Worm (Caenorhabditis elegans) whole organism, late embryonic: Measurements from ENCODE around the gene Y45G5AM.6.

Experiments used
- F13H6.1 ChIP-seq: sonication (generic microtip); optimal IDR thresholded peaks from 2 replicates; lab custom pipeline; 2016; ENCODE audit warnings: missing genetic modification characterization, missing compliant biosample characterization
- K09A11.1 ChIP-seq: sonication (generic microtip); optimal IDR thresholded peaks from 2 replicates; lab custom pipeline; 2017; ENCODE audit warnings: antibody characterized with exemption, mild to moderate bottlenecking, missing genetic modification characterization, missing compliant biosample characterization; ENCODE audit not compliant: insufficient read depth
- ama-1 ChIP-seq: fragments of 150-350 bp; optimal IDR thresholded peaks from 2 replicates; lab custom pipeline; 2014
- ceh-22 ChIP-seq: sonication (generic microtip); optimal IDR thresholded peaks from 2 replicates; lab custom pipeline; 2017; ENCODE audit warnings: missing biosample characterization, missing genetic modification characterization
- ceh-48 ChIP-seq: sonication (generic microtip); optimal IDR thresholded peaks from 2 replicates; lab custom pipeline; 2016; ENCODE audit warnings: missing genetic modification characterization, inconsistent platforms, missing compliant biosample characterization
- ceh-9 ChIP-seq: sonication (generic microtip); optimal IDR thresholded peaks from 2 replicates; lab custom pipeline; 2016; ENCODE audit warnings: mild to moderate bottlenecking, missing genetic modification characterization, inconsistent platforms, missing compliant biosample characterization
- che-1 ChIP-seq: sonication (generic microtip); optimal IDR thresholded peaks from 2 replicates; lab custom pipeline; 2016; ENCODE audit warnings: mild to moderate bottlenecking, missing genetic modification characterization, missing compliant biosample characterization
- dmd-4 ChIP-seq: sonication (generic microtip); optimal IDR thresholded peaks from 2 replicates; lab custom pipeline; 2016; ENCODE audit warnings: borderline replicate concordance, missing genetic modification characterization, missing compliant biosample characterization
- fkh-10 ChIP-seq: fragments of 150-350 bp; optimal IDR thresholded peaks from 2 replicates; lab custom pipeline; 2014; ENCODE audit warnings: missing biosample characterization, missing genetic modification reagents, missing genetic modification characterization
- madf-2 ChIP-seq: sonication (generic microtip); optimal IDR thresholded peaks from 2 replicates; lab custom pipeline; 2017; ENCODE audit warnings: missing genetic modification characterization, missing compliant biosample characterization
- nhr-232 ChIP-seq: sonication (generic microtip); optimal IDR thresholded peaks from 2 replicates; lab custom pipeline; 2016; ENCODE audit warnings: missing genetic modification characterization, missing compliant biosample characterization
- tbx-2 ChIP-seq: sonication (generic microtip); optimal IDR thresholded peaks from 2 replicates; lab custom pipeline; 2016; ENCODE audit warnings: missing genetic modification characterization, missing compliant biosample characterization
- zip-5 ChIP-seq: sonication (generic microtip); optimal IDR thresholded peaks from 2 replicates; lab custom pipeline; 2016; ENCODE audit warnings: missing genetic modification characterization, missing compliant biosample characterization

DNA sequence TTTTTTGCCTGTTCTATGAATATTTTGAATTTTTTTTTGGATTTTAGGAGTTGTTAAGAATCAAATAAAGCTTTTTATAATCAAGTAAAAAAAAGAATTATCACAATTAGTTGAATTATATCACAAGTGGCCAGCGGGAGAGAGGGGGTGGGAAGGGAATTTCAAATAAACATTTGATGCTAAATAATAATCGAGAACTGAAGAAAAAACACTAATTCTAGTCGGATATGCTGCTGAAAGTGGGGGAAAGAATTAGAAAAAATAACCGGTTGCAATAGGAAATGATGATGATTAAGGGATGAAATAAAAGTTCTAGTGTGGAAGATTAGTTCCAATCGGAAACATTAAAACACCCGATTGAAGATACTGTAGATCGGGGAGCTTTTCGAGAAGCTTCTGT lies 29.2 kb upstream of the Y45G5AM.6 start:
- TF ChIP-seq ama-1 (no peak), dmd-4 (tag; lab: Kevin White, UChicago) (no peak), zip-5 (tag; lab: Kevin White, UChicago) (no peak), K09A11.1 (tag; lab: Kevin White, UChicago) (no peak), ceh-9 (no peak), ceh-48 (tag; lab: Kevin White, UChicago) (no peak), che-1 (tag; lab: Kevin White, UChicago) (no peak), fkh-10 (GFP tag; lab: Kevin White, UChicago) (no peak), nhr-232 (no peak), F13H6.1 (tag; lab: Kevin White, UChicago) (no peak), madf-2 (no peak), ceh-22 (no peak), tbx-2 (no peak)
